Fruit fly (Drosophila melanogaster): ENCODE data around the gene CG15456.

Gene CG15456

DNA sequence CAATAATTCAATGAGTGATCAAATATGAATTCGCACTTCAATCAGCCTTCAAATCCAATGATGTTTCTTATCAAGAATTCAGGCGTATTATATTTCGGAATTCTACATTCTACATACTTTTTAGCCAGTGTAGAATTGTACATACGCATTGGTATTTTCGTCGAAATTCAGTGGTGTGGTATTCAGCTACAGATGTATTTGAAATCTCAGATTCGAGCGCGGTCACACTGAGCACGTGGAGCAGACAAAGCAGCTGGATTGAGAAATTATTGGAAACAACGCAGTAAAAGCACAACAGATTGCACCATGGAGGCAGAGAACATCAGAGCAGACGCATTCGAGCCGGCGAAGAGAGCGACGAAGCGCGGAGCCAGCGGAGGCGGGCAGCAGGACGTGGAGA is 35.6 kb downstream of the CG15456 start (continued):
- peak; percentile 38 for TF ChIP-seq Dp (GFP tag; optimal IDR thresholded peaks at IDR 0.05)
- TF ChIP-seq Drgx (GFP tag; IDR thresholded peaks at IDR 0.05), result no peak
- TF ChIP-seq trh (GFP tag; optimal IDR thresholded peaks at IDR 0.05), result no peak
- peak; percentile 75 for TF ChIP-seq pzg (GFP tag; optimal IDR thresholded peaks at IDR 0.05)
- no peak for TF ChIP-seq CG12942 (GFP tag; optimal IDR thresholded peaks at IDR 0.05)
- TF ChIP-seq bcd (GFP tag; optimal IDR thresholded peaks at IDR 0.05), result no peak
- TF ChIP-seq CG13894 (tag; optimal IDR thresholded peaks at IDR 0.05), result no peak
- TF ChIP-seq slbo (GFP tag; IDR thresholded peaks at IDR 0.05), result no peak
- peak; percentile 53 for TF ChIP-seq HmgZ (tag; optimal IDR thresholded peaks at IDR 0.05)
- no peak for TF ChIP-seq seq (GFP tag; IDR thresholded peaks at IDR 0.05)
- no peak for TF ChIP-seq CG9437 (GFP tag; optimal IDR thresholded peaks at IDR 0.05)
- no peak for TF ChIP-seq CG10543 (GFP tag; optimal IDR thresholded peaks at IDR 0.05)
- TF ChIP-seq Bdp1 (GFP tag; optimal IDR thresholded peaks at IDR 0.05), result no peak
- peak; percentile 94 for TF ChIP-seq dm (GFP tag; optimal IDR thresholded peaks at IDR 0.05)
- TF ChIP-seq CG1647 (GFP tag; optimal IDR thresholded peaks at IDR 0.05), result no peak
- TF ChIP-seq Oaz (GFP tag; IDR thresholded peaks at IDR 0.05), result no peak
- TF ChIP-seq Nf-YB (GFP tag; optimal IDR thresholded peaks at IDR 0.05), result no peak
- no peak for TF ChIP-seq ranshi (GFP tag; IDR thresholded peaks at IDR 0.05)
- no peak for TF ChIP-seq CkIIα-i1 (GFP tag; IDR thresholded peaks at IDR 0.05)
- TF ChIP-seq sd (tag; optimal IDR thresholded peaks at IDR 0.05), result peak; percentile 43
- TF ChIP-seq Aef1 (GFP tag; IDR thresholded peaks at IDR 0.05), result no peak
- no peak for TF ChIP-seq dysf (GFP tag; IDR thresholded peaks at IDR 0.05)
- peak; percentile 17 for TF ChIP-seq Lhr (GFP tag; optimal IDR thresholded peaks at IDR 0.05)
- TF ChIP-seq Sox102F (GFP tag; optimal IDR thresholded peaks at IDR 0.05), result no peak
- TF ChIP-seq CG13287 (GFP tag; IDR thresholded peaks at IDR 0.05; ENCODE audit: partially characterized antibody), result peak; percentile 45; the same call in 1 of the 2 replicates
- TF ChIP-seq knrl (GFP tag; IDR thresholded peaks at IDR 0.05; ENCODE audit: partially characterized antibody), result peak; percentile 28; the same call in 1 of the 3 replicates
- no peak for TF ChIP-seq ase (GFP tag; IDR thresholded peaks at IDR 0.05)
- no peak for TF ChIP-seq tx (GFP tag; optimal IDR thresholded peaks at IDR 0.05)
- TF ChIP-seq NC2β (GFP tag; optimal IDR thresholded peaks at IDR 0.05), result no peak
- no peak for TF ChIP-seq CG17328 (GFP tag; IDR thresholded peaks at IDR 0.05)
- TF ChIP-seq mirr (GFP tag; optimal IDR thresholded peaks at IDR 0.05), result no peak
- TF ChIP-seq trem (tag; optimal IDR thresholded peaks at IDR 0.05), result peak; percentile 28
- no peak for TF ChIP-seq CG10654 (GFP tag; optimal IDR thresholded peaks at IDR 0.05)
- no peak for TF ChIP-seq CG10959 (GFP tag; IDR thresholded peaks at IDR 0.05)
- TF ChIP-seq CG2129 (GFP tag; IDR thresholded peaks at IDR 0.05; ENCODE audit: partially characterized antibody), result no peak
- TF ChIP-seq CG17802 (tag; optimal IDR thresholded peaks at IDR 0.05), result no peak
- peak; percentile 42 for TF ChIP-seq E2f2 (GFP tag; IDR thresholded peaks at IDR 0.05)
- TF ChIP-seq CG7786 (GFP tag; optimal IDR thresholded peaks at IDR 0.05), result no peak
- no peak for TF ChIP-seq CG1602 (GFP tag; optimal IDR thresholded peaks at IDR 0.05)
- no peak for TF ChIP-seq CG6765 (GFP tag; optimal IDR thresholded peaks at IDR 0.05)
- peak; percentile 82 for TF ChIP-seq gfzf (GFP tag; optimal IDR thresholded peaks at IDR 0.05)
- 0 out of 4 replicates have a peak, but pooled peaks have one; percentile 20 for TF ChIP-seq Dll (GFP tag; IDR thresholded peaks at IDR 0.05; ENCODE audit: partially characterized antibody)
- no peak for TF ChIP-seq CG2712 (tag; optimal IDR thresholded peaks at IDR 0.05)
- no peak for TF ChIP-seq dati (GFP tag; IDR thresholded peaks at IDR 0.05)
- no peak for TF ChIP-seq D19A (tag; optimal IDR thresholded peaks at IDR 0.05)
- no peak for TF ChIP-seq pan (optimal IDR thresholded peaks at IDR 0.05)
- no peak for TF ChIP-seq pan (GFP tag; optimal IDR thresholded peaks at IDR 0.05 in 1 of 2, IDR thresholded peaks at IDR 0.05 in 1 of 2)
- no peak for TF ChIP-seq sqz (GFP tag; optimal IDR thresholded peaks at IDR 0.05)
- no peak for TF ChIP-seq fd102C (GFP tag; optimal IDR thresholded peaks at IDR 0.05)
- TF ChIP-seq CG10366 (GFP tag; IDR thresholded peaks at IDR 0.05), result no peak
- TF ChIP-seq mld (GFP tag; IDR thresholded peaks at IDR 0.05; ENCODE audit: partially characterized antibody), result no peak
- no peak for TF ChIP-seq lola (GFP tag; optimal IDR thresholded peaks at IDR 0.05)

Measured in whole organism, embryonic.